Worm (Caenorhabditis elegans) whole organism, early embryonic: ENCODE results near the gene D1014.5.

Source experiments
- B0310.2 ChIP-seq: sonication (generic microtip); optimal IDR thresholded peaks from 2 replicates; lab custom pipeline; 2016; ENCODE audit warnings: mild to moderate bottlenecking, missing genetic modification characterization, missing compliant biosample characterization
- aly-1 ChIP-seq: sonication (generic microtip); optimal IDR thresholded peaks from 2 replicates; lab custom pipeline; 2016; ENCODE audit warnings: missing genetic modification characterization, missing compliant biosample characterization
- ama-1 ChIP-seq: fragments of 150-350 bp; optimal IDR thresholded peaks from 2 replicates; lab custom pipeline; 2014
- ceh-13 ChIP-seq: fragments of 200-800 bp; sonication (Bioruptor generic); optimal IDR thresholded peaks from 2 replicates; lab custom pipeline; 2018; ENCODE audit warnings: mild to moderate bottlenecking, missing genetic modification characterization, missing compliant biosample characterization
- hmbx-1 ChIP-seq: sonication (generic microtip); optimal IDR thresholded peaks from 2 replicates; lab custom pipeline; 2016; ENCODE audit warnings: mild to moderate bottlenecking, missing genetic modification characterization, missing compliant biosample characterization
- hnd-1 ChIP-seq: sonication (generic microtip); optimal IDR thresholded peaks from 2 replicates; lab custom pipeline; 2016; ENCODE audit warnings: missing genetic modification characterization, missing compliant biosample characterization
- tbx-11 ChIP-seq: fragments of 200-800 bp; sonication (Bioruptor generic); IDR thresholded peaks from 2 replicates; pipeline ENCODE4 v1.3.6; 2022; ENCODE audit warnings: missing genetic modification characterization, missing compliant biosample characterization
- tra-4 ChIP-seq: sonication (generic microtip); optimal IDR thresholded peaks from 2 replicates; lab custom pipeline; 2017; ENCODE audit warnings: missing genetic modification characterization, missing compliant biosample characterization

- TF ChIP-seq tra-4 (tag; lab: Kevin White, UChicago): no peak
- TF ChIP-seq hmbx-1 (tag; lab: Kevin White, UChicago): no peak
- no peak for TF ChIP-seq hnd-1 (tag; lab: Kevin White, UChicago)
- no peak for TF ChIP-seq B0310.2
- no peak for TF ChIP-seq ama-1 (lab: Kevin White, UChicago)
- TF ChIP-seq aly-1 (tag; lab: Kevin White, UChicago): no peak
- TF ChIP-seq tbx-11 (GFP tag; lab: Robert Waterston, UW): no peak
- no peak for TF ChIP-seq ceh-13
Observed at ce11 chrV:8090595-8090994, 32.9 kb upstream of the D1014.5 start, which contains the start of gene str-130.
